Worm (Caenorhabditis elegans): ENCODE data around the gene idpp-6.

idpp-6 gene

ce11 chrX:6792281-6793003, 9.5 kb downstream of the idpp-6 start:
- TF ChIP-seq ham-2 (GFP tag; optimal IDR thresholded peaks at IDR 0.05) (no peak), ces-1 (GFP tag; optimal IDR thresholded peaks at IDR 0.05) (no peak), mls-2 (tag; optimal IDR thresholded peaks at IDR 0.05) (no peak), nhr-2 (tag; optimal IDR thresholded peaks at IDR 0.05) (no peak), tbx-8 (GFP tag; optimal IDR thresholded peaks at IDR 0.05) (no peak), ztf-11 (tag; optimal IDR thresholded peaks at IDR 0.05) (no peak), nhr-12 (tag; optimal IDR thresholded peaks at IDR 0.05) (no peak), pha-4 (tag; optimal IDR thresholded peaks at IDR 0.05) (no peak), zip-8 (tag; optimal IDR thresholded peaks at IDR 0.05) (no peak), nhr-28 (tag; optimal IDR thresholded peaks at IDR 0.05) (no peak), nhr-76 (tag; optimal IDR thresholded peaks at IDR 0.05) (no peak), blmp-1 (tag; optimal IDR thresholded peaks at IDR 0.05) (no peak), unc-120 (tag; optimal IDR thresholded peaks at IDR 0.05; ENCODE audit: poor library complexity, severe bottlenecking) (no peak)

DNA sequence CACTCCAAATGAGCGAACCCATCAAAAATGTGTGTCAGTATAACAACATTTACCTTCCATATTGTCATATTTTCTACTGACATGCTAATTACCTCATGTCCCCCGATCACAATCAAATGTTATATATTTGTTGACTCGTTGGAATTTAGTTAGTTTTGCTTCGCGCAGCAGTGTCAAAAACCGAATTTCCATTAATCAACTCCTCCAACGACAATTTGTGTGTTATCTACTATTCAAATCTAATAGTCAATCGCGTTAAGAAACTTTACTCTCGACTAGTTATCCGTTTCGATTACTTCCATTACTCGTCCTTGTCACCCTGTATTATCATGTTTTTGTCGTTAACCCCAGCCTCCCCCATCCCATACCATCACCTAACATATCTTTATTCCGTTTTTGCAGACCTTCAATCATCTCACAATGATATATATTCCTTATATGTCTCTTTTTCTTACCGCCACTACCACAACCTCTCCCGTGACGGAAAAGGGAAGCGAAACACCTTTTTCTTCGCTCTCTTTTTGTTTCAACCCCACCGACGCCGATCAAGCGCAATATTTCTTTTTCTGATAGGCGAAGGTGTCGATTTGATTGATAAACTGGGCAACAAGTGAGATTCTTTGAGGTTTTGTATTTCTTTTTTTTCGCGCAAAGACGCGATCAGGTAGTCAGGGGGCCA, 13.0 kb downstream of the idpp-6 start:
- TF ChIP-seq M03D4.4 (tag; optimal IDR thresholded peaks at IDR 0.05), result no peak
- TF ChIP-seq unc-39 (tag; optimal IDR thresholded peaks at IDR 0.05), result no peak
- TF ChIP-seq nhr-28 (tag; optimal IDR thresholded peaks at IDR 0.05), result no peak
- no peak for TF ChIP-seq zip-8 (tag; optimal IDR thresholded peaks at IDR 0.05)
- no peak for TF ChIP-seq ham-2 (GFP tag; optimal IDR thresholded peaks at IDR 0.05)
- no peak for TF ChIP-seq unc-62 (GFP tag; optimal IDR thresholded peaks at IDR 0.05)
- TF ChIP-seq mep-1 (tag; optimal IDR thresholded peaks at IDR 0.05), result no peak
- no peak for TF ChIP-seq hlh-1 (tag; optimal IDR thresholded peaks at IDR 0.05)
- TF ChIP-seq lin-13 (tag; optimal IDR thresholded peaks at IDR 0.05), result no peak
- no peak for TF ChIP-seq unc-120 (tag; optimal IDR thresholded peaks at IDR 0.05; ENCODE audit: poor library complexity, severe bottlenecking)
- no peak for TF ChIP-seq elt-1 (tag; optimal IDR thresholded peaks at IDR 0.05; ENCODE audit: borderline replicate concordance, insufficient read depth)
- TF ChIP-seq nhr-12 (tag; optimal IDR thresholded peaks at IDR 0.05), result no peak
- no peak for TF ChIP-seq elt-3 (tag; optimal IDR thresholded peaks at IDR 0.05)
- no peak for TF ChIP-seq mab-5 (tag; optimal IDR thresholded peaks at IDR 0.05)
- no peak for TF ChIP-seq bed-3 (GFP tag; optimal IDR thresholded peaks at IDR 0.05)
- TF ChIP-seq blmp-1 (tag; optimal IDR thresholded peaks at IDR 0.05), result no peak
- TF ChIP-seq pha-4 (tag; optimal IDR thresholded peaks at IDR 0.05), result no peak

- no peak for TF ChIP-seq cnd-1 (tag; optimal IDR thresholded peaks at IDR 0.05)
- TF ChIP-seq tbx-8 (GFP tag; optimal IDR thresholded peaks at IDR 0.05), result no peak
- TF ChIP-seq lsy-2 (tag; optimal IDR thresholded peaks at IDR 0.05), result no peak
- TF ChIP-seq mab-5 (tag; optimal IDR thresholded peaks at IDR 0.05), result no peak
- no peak for TF ChIP-seq snpc-4 (tag; optimal IDR thresholded peaks at IDR 0.05)
- TF ChIP-seq mls-2 (tag; optimal IDR thresholded peaks at IDR 0.05), result no peak
- no peak for TF ChIP-seq bed-3 (GFP tag; optimal IDR thresholded peaks at IDR 0.05)
- no peak for TF ChIP-seq nhr-2 (tag; optimal IDR thresholded peaks at IDR 0.05)
- TF ChIP-seq lin-32 (GFP tag; optimal IDR thresholded peaks at IDR 0.05), result no peak
Observed at ce11 chrX:6799776-6800175, 16.8 kb downstream of the idpp-6 start, which contains the start of gene M03A8.3. M03A8.3 (plus strand) TSS chrX:6800053.

- TF ChIP-seq flh-1 (GFP tag; optimal IDR thresholded peaks at IDR 0.05), result no peak
- no peak for TF ChIP-seq mls-2 (tag; optimal IDR thresholded peaks at IDR 0.05)
- no peak for TF ChIP-seq M03D4.4 (tag; optimal IDR thresholded peaks at IDR 0.05)
- TF ChIP-seq ceh-43 (GFP tag; optimal IDR thresholded peaks at IDR 0.05), result no peak
- peak; percentile 82 for TF ChIP-seq hlh-1 (tag; optimal IDR thresholded peaks at IDR 0.05)
Observed at ce11 chrX:6801546-6801945, 18.6 kb downstream of the idpp-6 start.

DNA sequence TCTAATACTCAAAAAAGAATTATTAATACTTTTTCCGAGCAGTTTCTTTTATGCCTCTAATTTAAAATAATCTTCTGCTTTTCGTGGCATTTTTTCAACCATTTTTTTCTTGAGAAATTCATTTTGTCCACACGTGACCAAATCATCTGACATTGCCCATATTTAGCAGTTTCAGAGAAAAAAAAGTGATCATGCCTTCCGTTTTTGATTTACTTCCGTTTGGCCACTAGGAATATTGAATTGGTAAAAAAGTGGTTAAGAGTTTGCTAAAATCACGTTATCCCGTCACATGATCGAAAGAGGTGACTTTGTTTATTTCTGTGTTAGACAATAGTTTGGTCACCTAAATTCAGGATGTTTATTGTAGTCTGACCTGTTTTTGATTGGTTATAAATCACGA, 21.4 kb downstream of the idpp-6 start:
- TF ChIP-seq elt-1 (tag; optimal IDR thresholded peaks at IDR 0.05; ENCODE audit: borderline replicate concordance, insufficient read depth) (no peak), mab-5 (tag; optimal IDR thresholded peaks at IDR 0.05) (no peak), unc-62 (GFP tag; optimal IDR thresholded peaks at IDR 0.05) (no peak), ceh-39 (tag; optimal IDR thresholded peaks at IDR 0.05) (no peak), ztf-11 (tag; optimal IDR thresholded peaks at IDR 0.05) (no peak), ceh-83 (GFP tag; optimal IDR thresholded peaks at IDR 0.05) (no peak), blmp-1 (tag; optimal IDR thresholded peaks at IDR 0.05) (no peak), sptf-1 (tag; optimal IDR thresholded peaks at IDR 0.05) (no peak), unc-120 (tag; optimal IDR thresholded peaks at IDR 0.05; ENCODE audit: poor library complexity, severe bottlenecking) (no peak), nhr-2 (tag; optimal IDR thresholded peaks at IDR 0.05) (no peak), unc-39 (tag; optimal IDR thresholded peaks at IDR 0.05) (no peak), zip-8 (tag; optimal IDR thresholded peaks at IDR 0.05) (no peak), nhr-76 (tag; optimal IDR thresholded peaks at IDR 0.05) (no peak)
